Worm (Caenorhabditis elegans) whole organism, L4 larva: ENCODE measurements around the gene srz-24.

Source experiments
- hif-1 ChIP-seq, 2 experiments: sonication (generic microtip); optimal IDR thresholded peaks; 2 replicates each; lab custom pipeline; 2016 to 2017; ENCODE audit warnings: missing compliant biosample characterization in 2 of 2, missing genetic modification characterization in 2 of 2, missing genetic modification reagents in 2 of 2, missing genotype in 2 of 2, mild to moderate bottlenecking in 1 of 2
- zag-1 ChIP-seq: fragments of 150-350 bp; optimal IDR thresholded peaks from 2 replicates; lab custom pipeline; 2014; ENCODE audit warnings: missing biosample characterization, missing genetic modification characterization

ce11 chrIV:4937647-4938046, 43.3 kb downstream of the srz-24 start, which contains the start of gene fbxa-86:
- TF ChIP-seq zag-1 (tag; lab: Kevin White, UChicago) (no peak), hif-1 (tag; optimal IDR thresholded peaks at IDR 0.05; lab: Kevin White, UChicago) (no peak)
